Fruit fly (Drosophila melanogaster) whole organism, wandering third instar larva: ENCODE data around the gene CG32106.

Experiments
- GATAd ChIP-seq: sonication (Bioruptor generic); optimal IDR thresholded peaks from 2 replicates; lab custom pipeline; 2016; ENCODE audit warnings: missing biosample characterization, missing genetic modification characterization
- HLH106 ChIP-seq: fragments of 200-800 bp; optimal IDR thresholded peaks from 3 replicates; lab custom pipeline; 2019; ENCODE audit warnings: missing biosample characterization, mild to moderate bottlenecking, missing genetic modification characterization, moderate library complexity
- Hr78 ChIP-seq: fragments of >200 bp; optimal IDR thresholded peaks from 2 replicates; lab custom pipeline; 2017; ENCODE audit warnings: missing biosample characterization, missing genetic modification characterization
- Hr83 ChIP-seq: fragments of 200-300 bp; sonication (Bioruptor generic); optimal IDR thresholded peaks from 2 replicates; lab custom pipeline; 2016; ENCODE audit warnings: missing biosample characterization, mild to moderate bottlenecking, missing genetic modification characterization, moderate library complexity; ENCODE audit not compliant: poor library complexity, severe bottlenecking
- Mio ChIP-seq: sonication (Bioruptor generic); optimal IDR thresholded peaks from 2 replicates; lab custom pipeline; 2016; ENCODE audit warnings: missing biosample characterization, missing genetic modification characterization
- Myc ChIP-seq: fragments of >200 bp; optimal IDR thresholded peaks from 2 replicates; lab custom pipeline; 2017
- N ChIP-seq: fragments of >200 bp; optimal IDR thresholded peaks from 2 replicates; lab custom pipeline; 2018; ENCODE audit warnings: missing biosample characterization, missing external identifiers, missing genetic modification characterization
- ey ChIP-seq: fragments of 200-800 bp; sonication (Bioruptor generic); optimal IDR thresholded peaks from 2 replicates; lab custom pipeline; 2016; ENCODE audit warnings: missing biosample characterization, missing genetic modification characterization
- foxo ChIP-seq, 2 experiments: fragments of 200-800 bp; sonication (Bioruptor generic); optimal IDR thresholded peaks; 2 replicates in 1 of 2; 3 replicates in 1 of 2; lab custom pipeline; 2016 to 2017; ENCODE audit warnings: missing biosample characterization in 2 of 2, missing genetic modification characterization in 2 of 2
- h ChIP-seq: fragments of 200-800 bp; sonication (Bioruptor generic); optimal IDR thresholded peaks from 3 replicates; lab custom pipeline; 2016; ENCODE audit warnings: missing biosample characterization, mild to moderate bottlenecking, missing genetic modification characterization
- lola ChIP-seq: fragments of >200 bp; optimal IDR thresholded peaks from 2 replicates; lab custom pipeline; 2017; ENCODE audit warnings: missing biosample characterization, missing genetic modification characterization
- pan ChIP-seq: fragments of >200 bp; optimal IDR thresholded peaks from 2 replicates; lab custom pipeline; 2017
- usp ChIP-seq: fragments of >200 bp; optimal IDR thresholded peaks from 2 replicates; lab custom pipeline; 2017; ENCODE audit warnings: missing biosample characterization, missing genetic modification characterization

DNA sequence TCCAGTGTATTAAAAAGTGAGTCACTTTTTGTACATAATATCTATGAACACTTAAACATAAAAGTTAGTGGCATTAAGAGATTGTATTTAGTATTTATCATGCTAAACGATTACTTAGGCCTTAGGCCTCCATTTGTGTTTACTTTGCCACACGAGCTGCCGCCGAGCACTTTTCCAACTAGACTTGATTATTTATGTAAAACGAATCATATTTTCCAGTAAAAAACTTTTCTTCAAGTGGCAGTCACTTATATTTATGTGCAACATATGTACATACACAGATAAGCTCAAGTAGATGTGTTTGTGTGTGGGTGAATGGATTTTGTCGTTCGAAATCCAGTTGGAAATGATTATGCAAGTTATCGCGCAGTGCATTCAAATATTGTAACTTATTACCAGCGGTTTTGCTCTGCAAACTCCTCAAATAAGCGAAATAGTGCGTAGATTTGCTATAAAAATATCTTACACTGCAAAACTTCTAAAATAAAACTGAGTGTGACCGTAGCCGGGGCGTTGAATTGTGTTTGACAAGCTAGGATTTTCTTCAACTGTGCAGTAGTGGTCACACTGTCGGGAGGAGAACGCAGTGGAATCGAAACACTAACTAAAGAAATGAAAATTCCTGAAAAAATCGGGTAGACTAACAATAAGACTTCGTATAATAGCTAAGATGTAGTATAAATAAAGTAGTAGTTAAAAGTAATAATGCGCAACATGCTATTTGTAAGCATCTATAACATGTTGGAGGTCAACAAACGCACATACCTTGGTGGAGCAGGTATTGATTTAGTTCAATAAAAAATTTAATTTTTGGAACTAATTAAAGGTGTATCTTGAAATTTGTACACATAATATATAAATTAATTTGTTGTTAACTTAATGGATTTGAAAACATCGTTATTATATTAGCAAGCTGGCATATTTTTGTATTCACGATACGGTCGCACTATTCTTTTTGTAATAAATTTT, 28.7 kb downstream of the CG32106 start, which contains the start of the genes Klc and CG10984:
- TF ChIP-seq HLH106 (tag; lab: Kevin White, UChicago) (no peak), Hr83 (GFP tag; lab: Kevin White, UChicago) (no peak), usp (GFP tag; lab: Kevin White, UChicago) (no peak), N (GFP tag; lab: Kevin White, UChicago) (no peak), Mio (GFP tag; lab: Kevin White, UChicago) (no peak), pan (lab: Kevin White, UChicago) (no peak), Hr78 (GFP tag; lab: Kevin White, UChicago) (no peak), ey (peak; percentile 82), GATAd (GFP tag; lab: Kevin White, UChicago) (no peak), Myc (no peak), foxo (GFP tag; optimal IDR thresholded peaks at IDR 0.05; lab: Kevin White, UChicago) (no peak), h (no peak), lola (GFP tag; lab: Kevin White, UChicago) (no peak)
